Fruit fly (Drosophila melanogaster): ENCODE data around the gene CG12003.

CG12003 gene

dm6 chr3L:1584003-1584402 lies 18.8 kb downstream of the CG12003 start (continued):
- TF ChIP-seq trem (tag; optimal IDR thresholded peaks at IDR 0.05), result peak; percentile 0
- TF ChIP-seq nom (GFP tag; optimal IDR thresholded peaks at IDR 0.05), result no peak
- TF ChIP-seq CG6654 (GFP tag; optimal IDR thresholded peaks at IDR 0.05), result no peak
- TF ChIP-seq lab (GFP tag; optimal IDR thresholded peaks at IDR 0.05), result no peak
- TF ChIP-seq chm (GFP tag; IDR thresholded peaks at IDR 0.05), result no peak
- TF ChIP-seq her (GFP tag; optimal IDR thresholded peaks at IDR 0.05), result peak; percentile 11
- TF ChIP-seq run (tag; optimal IDR thresholded peaks at IDR 0.05), result no peak
- no peak for TF ChIP-seq pros (GFP tag; optimal IDR thresholded peaks at IDR 0.05)
- TF ChIP-seq Kr (GFP tag; optimal IDR thresholded peaks at IDR 0.05), result no peak
- no peak for TF ChIP-seq CG13296 (GFP tag; optimal IDR thresholded peaks at IDR 0.05)
- TF ChIP-seq oc (tag; optimal IDR thresholded peaks at IDR 0.05), result peak; percentile 59
- no peak for TF ChIP-seq B-H2 (GFP tag; optimal IDR thresholded peaks at IDR 0.05)
- TF ChIP-seq CG10565 (GFP tag; optimal IDR thresholded peaks at IDR 0.05), result no peak
- no peak for TF ChIP-seq wdn (GFP tag; IDR thresholded peaks at IDR 0.05)
- no peak for TF ChIP-seq E2f2 (GFP tag; IDR thresholded peaks at IDR 0.05)
- TF ChIP-seq Scr (GFP tag; IDR thresholded peaks at IDR 0.05; ENCODE audit: partially characterized antibody), result no peak
- TF ChIP-seq Ets65A (GFP tag), result peak; percentile 96
- TF ChIP-seq unpg (GFP tag; optimal IDR thresholded peaks at IDR 0.05), result peak; percentile 68
- TF ChIP-seq fd64A (GFP tag; optimal IDR thresholded peaks at IDR 0.05), result no peak
- no peak for TF ChIP-seq CG4360 (GFP tag; IDR thresholded peaks at IDR 0.05)
- TF ChIP-seq CG15011 (GFP tag; optimal IDR thresholded peaks at IDR 0.05), result no peak
- no peak for TF ChIP-seq dm (GFP tag; optimal IDR thresholded peaks at IDR 0.05)
- TF ChIP-seq CG1647 (GFP tag; optimal IDR thresholded peaks at IDR 0.05), result no peak
- TF ChIP-seq Atf3 (GFP tag; optimal IDR thresholded peaks at IDR 0.05), result peak; percentile 52
- TF ChIP-seq CG12236 (GFP tag; optimal IDR thresholded peaks at IDR 0.05), result peak; percentile 60
- TF ChIP-seq h (optimal IDR thresholded peaks at IDR 0.05), result no peak
- no peak for TF ChIP-seq Dad (GFP tag; optimal IDR thresholded peaks at IDR 0.05)
- TF ChIP-seq Rx (GFP tag; IDR thresholded peaks at IDR 0.05), result peak; percentile 59
- TF ChIP-seq al (GFP tag; IDR thresholded peaks at IDR 0.05), result no peak
- TF ChIP-seq pfk (GFP tag; optimal IDR thresholded peaks at IDR 0.05), result no peak
- no peak for TF ChIP-seq ro (GFP tag; IDR thresholded peaks at IDR 0.05)
- no peak for TF ChIP-seq knrl (GFP tag; IDR thresholded peaks at IDR 0.05; ENCODE audit: partially characterized antibody)
- TF ChIP-seq otp (GFP tag; IDR thresholded peaks at IDR 0.05), result peak; percentile 84
- no peak for TF ChIP-seq CG2199 (GFP tag; IDR thresholded peaks at IDR 0.05)
- no peak for TF ChIP-seq usp (GFP tag; optimal IDR thresholded peaks at IDR 0.05)
- TF ChIP-seq dpn (GFP tag; optimal IDR thresholded peaks at IDR 0.05), result peak in 1 of 2 experiments; percentile 71
- no peak for TF ChIP-seq Ravus (GFP tag; IDR thresholded peaks at IDR 0.05)
- 0 out of 2 replicates have a peak, but pooled peaks have one; percentile 30 for TF ChIP-seq GATAe (GFP tag; conservative IDR thresholded peaks at IDR 0.05)
- no peak for TF ChIP-seq CG4820 (GFP tag; optimal IDR thresholded peaks at IDR 0.05)
- peak; percentile 27 for TF ChIP-seq CG17359 (tag; optimal IDR thresholded peaks at IDR 0.05)
- peak; percentile 68 for TF ChIP-seq CG30403 (GFP tag; optimal IDR thresholded peaks at IDR 0.05)
- no peak for TF ChIP-seq cas (GFP tag; IDR thresholded peaks at IDR 0.05)
- TF ChIP-seq dan (GFP tag; IDR thresholded peaks at IDR 0.05), result 0 out of 2 replicates have a peak, but pooled peaks have one; percentile 24
- TF ChIP-seq cato (GFP tag; optimal IDR thresholded peaks at IDR 0.05; ENCODE audit: borderline replicate concordance), result peak; percentile 51
- peak; percentile 55; the same call in 2 of the 3 replicates for TF ChIP-seq croc (GFP tag; conservative IDR thresholded peaks at IDR 0.05)
- peak; percentile 23 for TF ChIP-seq CG13123 (GFP tag; optimal IDR thresholded peaks at IDR 0.05)
- no peak for TF ChIP-seq slou (GFP tag; optimal IDR thresholded peaks at IDR 0.05)
- TF ChIP-seq NfI (GFP tag; optimal IDR thresholded peaks at IDR 0.05), result peak; percentile 32
- TF ChIP-seq CG15269 (tag; optimal IDR thresholded peaks at IDR 0.05), result peak; percentile 63
- no peak for TF ChIP-seq emc (GFP tag; optimal IDR thresholded peaks at IDR 0.05)
- TF ChIP-seq sob (GFP tag; IDR thresholded peaks at IDR 0.05), result peak; percentile 55; the same call in 1 of the 2 replicates
- no peak for TF ChIP-seq sd (tag; optimal IDR thresholded peaks at IDR 0.05)

Data from whole organism, embryonic.